Worm (Caenorhabditis elegans): Measurements from ENCODE around the gene W03C9.6.
A peak's percentile ranks its signal among the peaks of the same experiment; 100 is the strongest.

The W03C9.6 gene

ce11 chrII:11958793-11959574, 4.7 kb downstream of the W03C9.6 start (continued):
- no peak for TF ChIP-seq hlh-8 (tag; optimal IDR thresholded peaks at IDR 0.05)
- TF ChIP-seq elt-2 (tag; optimal IDR thresholded peaks at IDR 0.05) = peak; percentile 65
- peak; percentile 19 for TF ChIP-seq ceh-2 (tag; optimal IDR thresholded peaks at IDR 0.05)
- TF ChIP-seq eyg-1 (tag; optimal IDR thresholded peaks at IDR 0.05) = no peak
- no peak for TF ChIP-seq syd-9 (tag; optimal IDR thresholded peaks at IDR 0.05)
- TF ChIP-seq lim-6 (tag; optimal IDR thresholded peaks at IDR 0.05) = no peak
- no peak for TF ChIP-seq odd-2 (tag; optimal IDR thresholded peaks at IDR 0.05)
- TF ChIP-seq tbx-7 (tag; optimal IDR thresholded peaks at IDR 0.05) = no peak
- TF ChIP-seq nhr-11 (tag; optimal IDR thresholded peaks at IDR 0.05) = no peak
- peak; percentile 54 for TF ChIP-seq che-1 (tag; optimal IDR thresholded peaks at IDR 0.05)
- TF ChIP-seq fax-1 (tag; optimal IDR thresholded peaks at IDR 0.05) = no peak
- no peak for TF ChIP-seq elt-4 (tag; optimal IDR thresholded peaks at IDR 0.05)
- TF ChIP-seq ahr-1 (tag; optimal IDR thresholded peaks at IDR 0.05) = no peak
- TF ChIP-seq ets-4 (tag; optimal IDR thresholded peaks at IDR 0.05) = no peak
- no peak for TF ChIP-seq ama-1 (optimal IDR thresholded peaks at IDR 0.05)
- peak; percentile 60 for TF ChIP-seq pat-9 (tag; optimal IDR thresholded peaks at IDR 0.05)
- peak; percentile 38 for TF ChIP-seq tbx-2 (tag; optimal IDR thresholded peaks at IDR 0.05)
- peak; percentile 48 for TF ChIP-seq nhr-232 (tag; optimal IDR thresholded peaks at IDR 0.05)
- peak; percentile 36 for TF ChIP-seq K09A11.1 (tag; optimal IDR thresholded peaks at IDR 0.05; ENCODE audit: insufficient read depth)
- TF ChIP-seq hlh-15 (tag; optimal IDR thresholded peaks at IDR 0.05) = peak; percentile 8
- peak; percentile 53 for TF ChIP-seq gmeb-2 (tag; optimal IDR thresholded peaks at IDR 0.05)
- peak; percentile 58 for TF ChIP-seq rnt-1 (tag; optimal IDR thresholded peaks at IDR 0.05)
- no peak for TF ChIP-seq ceh-9 (tag; optimal IDR thresholded peaks at IDR 0.05)
- TF ChIP-seq lin-11 (tag; optimal IDR thresholded peaks at IDR 0.05) = peak; percentile 22
- TF ChIP-seq K02D7.2 (tag; optimal IDR thresholded peaks at IDR 0.05) = no peak
- TF ChIP-seq pax-1 (tag; optimal IDR thresholded peaks at IDR 0.05) = no peak
- no peak for TF ChIP-seq F13H6.1 (tag; optimal IDR thresholded peaks at IDR 0.05)
- TF ChIP-seq sdc-2 (tag; optimal IDR thresholded peaks at IDR 0.05) = peak; percentile 45
- peak; percentile 44 for TF ChIP-seq dmd-4 (tag; optimal IDR thresholded peaks at IDR 0.05; ENCODE audit: borderline replicate concordance)
- no peak for TF ChIP-seq hlh-30 (tag; optimal IDR thresholded peaks at IDR 0.05; ENCODE audit: insufficient read depth)
- TF ChIP-seq unc-42 (tag; optimal IDR thresholded peaks at IDR 0.05) = peak; percentile 1
- peak; percentile 66 for TF ChIP-seq sox-4 (tag; optimal IDR thresholded peaks at IDR 0.05)

ce11 chrII:11960596-11961217, 6.4 kb downstream of the W03C9.6 start:
- TF ChIP-seq ceh-9 (tag; optimal IDR thresholded peaks at IDR 0.05) (peak; percentile 99), C38D4.7 (GFP tag; optimal IDR thresholded peaks at IDR 0.05) (peak; percentile 99), eyg-1 (tag; optimal IDR thresholded peaks at IDR 0.05) (peak; percentile 99), gmeb-2 (tag; optimal IDR thresholded peaks at IDR 0.05) (peak; percentile 100), rnt-1 (tag; optimal IDR thresholded peaks at IDR 0.05) (peak; percentile 99), odd-2 (tag; optimal IDR thresholded peaks at IDR 0.05) (peak; percentile 89), ama-1 (optimal IDR thresholded peaks at IDR 0.05) (no peak), ztf-16 (tag; optimal IDR thresholded peaks at IDR 0.05) (peak; percentile 100), unc-55 (GFP tag; optimal IDR thresholded peaks at IDR 0.05) (no peak), ets-4 (tag; optimal IDR thresholded peaks at IDR 0.05) (peak; percentile 93), nhr-232 (tag; optimal IDR thresholded peaks at IDR 0.05) (peak; percentile 99), ceh-2 (tag; optimal IDR thresholded peaks at IDR 0.05) (peak; percentile 99), K09A11.1 (tag; optimal IDR thresholded peaks at IDR 0.05; ENCODE audit: insufficient read depth) (peak; percentile 96), ceh-24 (tag; optimal IDR thresholded peaks at IDR 0.05) (peak; percentile 100), hlh-15 (tag; optimal IDR thresholded peaks at IDR 0.05) (peak; percentile 99), pqm-1 (tag; optimal IDR thresholded peaks at IDR 0.05) (peak; percentile 99), sdc-2 (tag; optimal IDR thresholded peaks at IDR 0.05) (peak; percentile 95), ceh-34 (tag; optimal IDR thresholded peaks at IDR 0.05) (peak; percentile 99), pat-9 (tag; optimal IDR thresholded peaks at IDR 0.05) (peak; percentile 100), sox-2 (GFP tag; IDR thresholded peaks at IDR 0.05) (peak; percentile 98), dmd-4 (tag; optimal IDR thresholded peaks at IDR 0.05; ENCODE audit: borderline replicate concordance) (peak; percentile 99), ceh-45 (GFP tag; IDR thresholded peaks at IDR 0.05) (peak; percentile 100), nhr-11 (tag; optimal IDR thresholded peaks at IDR 0.05) (no peak), sox-4 (tag; optimal IDR thresholded peaks at IDR 0.05) (peak; percentile 100), pag-3 (tag; optimal IDR thresholded peaks at IDR 0.05; ENCODE audit: borderline replicate concordance) (peak; percentile 99), hlh-8 (tag; optimal IDR thresholded peaks at IDR 0.05) (peak; percentile 98), fkh-10 (GFP tag; optimal IDR thresholded peaks at IDR 0.05) (peak; percentile 89), ceh-31 (tag; optimal IDR thresholded peaks at IDR 0.05) (peak; percentile 97), syd-9 (tag; optimal IDR thresholded peaks at IDR 0.05) (peak; percentile 99), zip-5 (tag; optimal IDR thresholded peaks at IDR 0.05) (peak; percentile 95), ceh-48 (tag; optimal IDR thresholded peaks at IDR 0.05) (peak; percentile 100), hlh-30 (tag; optimal IDR thresholded peaks at IDR 0.05; ENCODE audit: insufficient read depth) (peak; percentile 87), ceh-6 (GFP tag; optimal IDR thresholded peaks at IDR 0.05) (peak; percentile 100)
